Fruit fly (Drosophila melanogaster): Measurements from ENCODE around the gene CG17544.
A peak's percentile ranks its signal among the peaks of the same experiment; 100 is the strongest.

CG17544 gene

dm6 chr2L:19376145-19376544 lies 22.1 kb downstream of the CG17544 start (continued):
- TF ChIP-seq az2 (GFP tag; optimal IDR thresholded peaks at IDR 0.05), result no peak
- TF ChIP-seq phol (tag; optimal IDR thresholded peaks at IDR 0.05), result peak; percentile 56
- TF ChIP-seq Atf-2 (GFP tag; optimal IDR thresholded peaks at IDR 0.05), result no peak
- TF ChIP-seq Stat92E (GFP tag; optimal IDR thresholded peaks at IDR 0.05), result no peak
- TF ChIP-seq vvl (GFP tag; IDR thresholded peaks at IDR 0.05), result peak; percentile 58
- TF ChIP-seq CG4820 (GFP tag; optimal IDR thresholded peaks at IDR 0.05), result peak; percentile 24
- peak; percentile 7 for TF ChIP-seq tin (GFP tag; optimal IDR thresholded peaks at IDR 0.05)
- peak; percentile 18 for TF ChIP-seq Antp (GFP tag; optimal IDR thresholded peaks at IDR 0.05)
- TF ChIP-seq pan (optimal IDR thresholded peaks at IDR 0.05), result no peak
- TF ChIP-seq pan (GFP tag; optimal IDR thresholded peaks at IDR 0.05 in 1 of 2, IDR thresholded peaks at IDR 0.05 in 1 of 2), result no peak
- peak; percentile 52 for TF ChIP-seq CG6254 (GFP tag; optimal IDR thresholded peaks at IDR 0.05)
- TF ChIP-seq CG17829 (tag; optimal IDR thresholded peaks at IDR 0.05), result peak; percentile 58
- peak; percentile 55 for TF ChIP-seq gem (tag; optimal IDR thresholded peaks at IDR 0.05)
- no peak for TF ChIP-seq repo (GFP tag; optimal IDR thresholded peaks at IDR 0.05)
- TF ChIP-seq CG33557 (GFP tag; optimal IDR thresholded peaks at IDR 0.05), result peak; percentile 43
- no peak for TF ChIP-seq CG5953 (GFP tag; IDR thresholded peaks at IDR 0.05)
- peak; percentile 22 for TF ChIP-seq CG30431 (GFP tag; optimal IDR thresholded peaks at IDR 0.05)
- peak; percentile 13 for TF ChIP-seq CG12219 (GFP tag; optimal IDR thresholded peaks at IDR 0.05)
- peak; percentile 13 for TF ChIP-seq CG30403 (GFP tag; optimal IDR thresholded peaks at IDR 0.05)
- no peak for TF ChIP-seq D (optimal IDR thresholded peaks at IDR 0.05)
- peak; percentile 52 for TF ChIP-seq D (GFP tag; optimal IDR thresholded peaks at IDR 0.05)
- no peak for TF ChIP-seq hkb (optimal IDR thresholded peaks at IDR 0.05)
- no peak for TF ChIP-seq hkb (GFP tag; IDR thresholded peaks at IDR 0.05)
- peak; percentile 70 for TF ChIP-seq CG10979 (tag; optimal IDR thresholded peaks at IDR 0.05)
- TF ChIP-seq CG18764 (GFP tag; optimal IDR thresholded peaks at IDR 0.05), result peak; percentile 4
- TF ChIP-seq croc (GFP tag; conservative IDR thresholded peaks at IDR 0.05), result 0 out of 3 replicates have a peak, but pooled peaks have one; percentile 34
- TF ChIP-seq Blimp-1 (GFP tag; optimal IDR thresholded peaks at IDR 0.05), result peak; percentile 56
- peak; percentile 80 for TF ChIP-seq Drgx (GFP tag; IDR thresholded peaks at IDR 0.05)
- TF ChIP-seq CG1024 (GFP tag; IDR thresholded peaks at IDR 0.05), result 0 out of 2 replicates have a peak, but pooled peaks have one; percentile 23
- 0 out of 2 replicates have a peak, but pooled peaks have one; percentile 32 for TF ChIP-seq Awh (GFP tag; IDR thresholded peaks at IDR 0.05)
- no peak for TF ChIP-seq CG8478 (optimal IDR thresholded peaks at IDR 0.05)
- TF ChIP-seq MESR4 (GFP tag; optimal IDR thresholded peaks at IDR 0.05), result no peak
- no peak for TF ChIP-seq eve (GFP tag; optimal IDR thresholded peaks at IDR 0.05)
- peak; percentile 64; the same call in 1 of the 3 replicates for TF ChIP-seq otp (GFP tag; IDR thresholded peaks at IDR 0.05)
- peak; percentile 39; the same call in 1 of the 2 replicates for TF ChIP-seq ranshi (GFP tag; IDR thresholded peaks at IDR 0.05)
- TF ChIP-seq wek (GFP tag; optimal IDR thresholded peaks at IDR 0.05), result no peak
- peak; percentile 8; the same call in 1 of the 2 replicates for TF ChIP-seq CG8765 (GFP tag; IDR thresholded peaks at IDR 0.05)
- no peak for TF ChIP-seq gce (GFP tag; IDR thresholded peaks at IDR 0.05)
- TF ChIP-seq ttk (GFP tag; IDR thresholded peaks at IDR 0.05), result 0 out of 2 replicates have a peak, but pooled peaks have one; percentile 35
- TF ChIP-seq Neu2 (GFP tag; optimal IDR thresholded peaks at IDR 0.05; ENCODE audit: borderline replicate concordance), result peak; percentile 50
- TF ChIP-seq dmrt11E (tag; optimal IDR thresholded peaks at IDR 0.05), result peak; percentile 73
- TF ChIP-seq sr (GFP tag; IDR thresholded peaks at IDR 0.05), result no peak
- TF ChIP-seq Med (GFP tag), result peak; percentile 75
- TF ChIP-seq CG15601 (tag; optimal IDR thresholded peaks at IDR 0.05), result no peak
- TF ChIP-seq jing (GFP tag; optimal IDR thresholded peaks at IDR 0.05), result no peak
- 0 out of 2 replicates have a peak, but pooled peaks have one; percentile 6 for TF ChIP-seq dan (GFP tag; IDR thresholded peaks at IDR 0.05)
- TF ChIP-seq sna (GFP tag; IDR thresholded peaks at IDR 0.05; ENCODE audit: partially characterized antibody), result no peak
- TF ChIP-seq CG11093 (GFP tag; IDR thresholded peaks at IDR 0.05), result 0 out of 3 replicates have a peak, but pooled peaks have one; percentile 30
- TF ChIP-seq CG10959 (GFP tag; IDR thresholded peaks at IDR 0.05), result peak; percentile 66
- peak; percentile 49 for TF ChIP-seq D19A (tag; optimal IDR thresholded peaks at IDR 0.05)
- TF ChIP-seq CG14014 (GFP tag; IDR thresholded peaks at IDR 0.05), result no peak
- peak; percentile 76 for TF ChIP-seq ci (GFP tag; IDR thresholded peaks at IDR 0.05)
